Worm (Caenorhabditis elegans): Measurements from ENCODE around the gene txt-4.

- TF ChIP-seq che-1 (tag; optimal IDR thresholded peaks at IDR 0.05) (no peak), fkh-10 (GFP tag; optimal IDR thresholded peaks at IDR 0.05) (no peak), ets-4 (tag; optimal IDR thresholded peaks at IDR 0.05) (no peak), syd-9 (tag; optimal IDR thresholded peaks at IDR 0.05) (no peak), unc-55 (GFP tag; optimal IDR thresholded peaks at IDR 0.05) (no peak), unc-86 (tag; optimal IDR thresholded peaks at IDR 0.05) (no peak), hlh-15 (tag; optimal IDR thresholded peaks at IDR 0.05) (no peak), dve-1 (tag; optimal IDR thresholded peaks at IDR 0.05) (no peak), ceh-14 (tag; optimal IDR thresholded peaks at IDR 0.05) (no peak), gmeb-2 (tag; optimal IDR thresholded peaks at IDR 0.05) (no peak), nhr-232 (tag; optimal IDR thresholded peaks at IDR 0.05) (no peak)
Measured at ce11 chrIV:1553195-1553918, 43.0 kb downstream of the txt-4 start, which contains the start of gene C34H4.2.

Measured in whole organism, late embryonic.